Fruit fly (Drosophila melanogaster) whole organism, wandering third instar larva: ENCODE data around the gene CG43376.

Experiments used
- CG32264 ChIP-seq: fragments of 200-800 bp; sonication (Bioruptor generic); optimal IDR thresholded peaks from 2 replicates; lab custom pipeline; 2016; ENCODE audit warnings: missing biosample characterization, missing genetic modification characterization
- CG9705 ChIP-seq: fragments of 200-800 bp; sonication (Bioruptor generic); optimal IDR thresholded peaks from 2 replicates; lab custom pipeline; 2018; ENCODE audit warnings: missing biosample characterization, mild to moderate bottlenecking, missing genetic modification characterization
- CrebA ChIP-seq: fragments of 200-800 bp; sonication (Bioruptor generic); optimal IDR thresholded peaks from 2 replicates; lab custom pipeline; 2016; ENCODE audit warnings: missing biosample characterization, mild to moderate bottlenecking, missing genetic modification characterization, borderline replicate concordance
- Dfd ChIP-seq: fragments of >200 bp; optimal IDR thresholded peaks from 2 replicates; lab custom pipeline; 2017; ENCODE audit warnings: missing biosample characterization, missing genetic modification characterization
- Dif ChIP-seq: fragments of 200-275, 200-300 bp; sonication (Bioruptor generic); optimal IDR thresholded peaks from 2 replicates; lab custom pipeline; 2018; ENCODE audit warnings: missing biosample characterization, missing genetic modification characterization; ENCODE audit not compliant: partially characterized antibody
- HLH106 ChIP-seq: fragments of 200-800 bp; optimal IDR thresholded peaks from 3 replicates; lab custom pipeline; 2019; ENCODE audit warnings: missing biosample characterization, mild to moderate bottlenecking, missing genetic modification characterization, moderate library complexity
- Hnf4 ChIP-seq: fragments of 200-800 bp; sonication (Bioruptor generic); optimal IDR thresholded peaks from 2 replicates; lab custom pipeline; 2016; ENCODE audit warnings: missing biosample characterization, mild to moderate bottlenecking, missing genetic modification characterization
- Hr78 ChIP-seq: fragments of >200 bp; optimal IDR thresholded peaks from 2 replicates; lab custom pipeline; 2017; ENCODE audit warnings: missing biosample characterization, missing genetic modification characterization
- Hr83 ChIP-seq: fragments of 200-300 bp; sonication (Bioruptor generic); optimal IDR thresholded peaks from 2 replicates; lab custom pipeline; 2016; ENCODE audit warnings: missing biosample characterization, mild to moderate bottlenecking, missing genetic modification characterization, moderate library complexity; ENCODE audit not compliant: poor library complexity, severe bottlenecking
- Jra ChIP-seq: sonication (Bioruptor generic); optimal IDR thresholded peaks from 2 replicates; lab custom pipeline; 2016; ENCODE audit warnings: missing biosample characterization, missing genetic modification characterization
- Mio ChIP-seq: sonication (Bioruptor generic); optimal IDR thresholded peaks from 2 replicates; lab custom pipeline; 2016; ENCODE audit warnings: missing biosample characterization, missing genetic modification characterization
- N ChIP-seq: fragments of >200 bp; optimal IDR thresholded peaks from 2 replicates; lab custom pipeline; 2018; ENCODE audit warnings: missing biosample characterization, missing external identifiers, missing genetic modification characterization
- OdsH ChIP-seq: fragments of 200-800 bp; sonication (Bioruptor generic); optimal IDR thresholded peaks from 2 replicates; lab custom pipeline; 2016; ENCODE audit warnings: missing biosample characterization, mild to moderate bottlenecking, missing genetic modification characterization
- Sp1 ChIP-seq: fragments of 200-800 bp; sonication (Bioruptor generic); optimal IDR thresholded peaks from 3 replicates; lab custom pipeline; 2019; ENCODE audit warnings: missing biosample characterization, mild to moderate bottlenecking, missing genetic modification characterization, moderate library complexity
- Vsx2 ChIP-seq: fragments of 200-300, 225-300 bp; sonication (Bioruptor generic); optimal IDR thresholded peaks from 2 replicates; lab custom pipeline; 2018; ENCODE audit warnings: missing biosample characterization, missing genetic modification characterization; ENCODE audit not compliant: partially characterized antibody
- br ChIP-seq: fragments of 200-800 bp; sonication (Bioruptor generic); optimal IDR thresholded peaks from 2 replicates; lab custom pipeline; 2016; ENCODE audit warnings: missing biosample characterization, missing genetic modification characterization
- brk ChIP-seq: fragments of 200-800 bp; sonication (Bioruptor generic); optimal IDR thresholded peaks from 2 replicates; lab custom pipeline; 2016; ENCODE audit warnings: missing biosample characterization, mild to moderate bottlenecking, missing genetic modification characterization
- dl ChIP-seq, 2 experiments: fragments of 175-275, 200-275 bp in 1 of 2; fragments of 200-275 bp in 1 of 2; sonication (Bioruptor generic); optimal IDR thresholded peaks; lab custom pipeline; 2018; ENCODE audit warnings: mild to moderate bottlenecking in 2 of 2, missing biosample characterization in 2 of 2, missing genetic modification characterization in 2 of 2, moderate library complexity in 2 of 2; ENCODE audit not compliant: partially characterized antibody in 2 of 2, insufficient read depth in 1 of 2
- dsf ChIP-seq: sonication (Bioruptor generic); optimal IDR thresholded peaks from 2 replicates; lab custom pipeline; 2016; ENCODE audit warnings: missing biosample characterization, missing genetic modification characterization, borderline replicate concordance
- foxo ChIP-seq, 2 experiments: fragments of 200-800 bp; sonication (Bioruptor generic); optimal IDR thresholded peaks; 2 replicates in 1 of 2; 3 replicates in 1 of 2; lab custom pipeline; 2016 to 2017; ENCODE audit warnings: missing biosample characterization in 2 of 2, missing genetic modification characterization in 2 of 2
- fru ChIP-seq: fragments of 200-800 bp; sonication (Bioruptor generic); optimal IDR thresholded peaks from 3 replicates; lab custom pipeline; 2016; ENCODE audit warnings: missing biosample characterization, mild to moderate bottlenecking, missing genetic modification characterization
- h ChIP-seq: fragments of 200-800 bp; sonication (Bioruptor generic); optimal IDR thresholded peaks from 3 replicates; lab custom pipeline; 2016; ENCODE audit warnings: missing biosample characterization, mild to moderate bottlenecking, missing genetic modification characterization
- jim ChIP-seq: fragments of 175-275, 200-325 bp; sonication (Bioruptor generic); optimal IDR thresholded peaks from 2 replicates; lab custom pipeline; 2016; ENCODE audit warnings: missing biosample characterization, mild to moderate bottlenecking, missing genetic modification characterization
- lola ChIP-seq: fragments of >200 bp; optimal IDR thresholded peaks from 2 replicates; lab custom pipeline; 2017; ENCODE audit warnings: missing biosample characterization, missing genetic modification characterization
- pan ChIP-seq: fragments of >200 bp; optimal IDR thresholded peaks from 2 replicates; lab custom pipeline; 2017
- psq ChIP-seq: fragments of 200-800 bp; sonication (Bioruptor generic); optimal IDR thresholded peaks from 3 replicates; lab custom pipeline; 2017; ENCODE audit warnings: missing biosample characterization, mild to moderate bottlenecking, missing genetic modification characterization, moderate library complexity
- rgr ChIP-seq: fragments of 200-800 bp; sonication (Bioruptor generic); optimal IDR thresholded peaks from 3 replicates; lab custom pipeline; 2016; ENCODE audit warnings: missing biosample characterization, mild to moderate bottlenecking, missing genetic modification characterization
- sage ChIP-seq: fragments of 200-800 bp; sonication (Bioruptor generic); optimal IDR thresholded peaks from 2 replicates; lab custom pipeline; 2016; ENCODE audit warnings: missing biosample characterization, mild to moderate bottlenecking, missing genetic modification characterization
- woc ChIP-seq: sonication (Bioruptor generic); optimal IDR thresholded peaks from 2 replicates; lab custom pipeline; 2016; ENCODE audit warnings: missing biosample characterization, mild to moderate bottlenecking, missing genetic modification characterization

Gene CG43376

DNA sequence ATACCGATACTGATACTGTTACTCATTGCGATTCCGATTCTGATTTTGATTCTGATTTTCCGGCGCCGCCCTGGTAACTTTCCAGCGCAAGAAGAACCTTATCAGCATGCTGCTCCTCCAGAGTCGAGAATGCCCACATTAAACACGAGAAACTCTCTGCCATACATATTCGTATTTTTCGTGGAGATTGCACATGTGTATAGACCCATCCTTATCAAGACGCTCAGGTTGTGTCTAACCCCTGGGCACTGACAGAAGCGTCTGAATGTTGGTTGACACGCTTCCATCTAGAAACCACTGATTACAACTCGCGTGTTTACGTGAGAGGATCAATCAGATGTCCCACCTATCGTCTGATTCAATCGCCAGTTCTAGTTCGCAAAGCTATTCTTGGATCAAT lies 31.4 kb downstream of the CG43376 start:
- TF ChIP-seq N (GFP tag; lab: Kevin White, UChicago) (no peak), CrebA (no peak), Hr83 (GFP tag; lab: Kevin White, UChicago) (no peak), Sp1 (GFP tag; lab: Kevin White, UChicago) (no peak), OdsH (GFP tag; lab: Kevin White, UChicago) (no peak), CG32264 (GFP tag; lab: Kevin White, UChicago) (no peak), dl (GFP tag; optimal IDR thresholded peaks at IDR 0.05; lab: Kevin White, UChicago; ENCODE audit: insufficient read depth in 1 of 2, partially characterized antibody in 2 of 2) (no peak), foxo (GFP tag; optimal IDR thresholded peaks at IDR 0.05; lab: Kevin White, UChicago) (no peak), Jra (GFP tag; lab: Kevin White, UChicago) (no peak), Hr78 (GFP tag; lab: Kevin White, UChicago) (no peak), Dif (GFP tag; lab: Kevin White, UChicago) (no peak), sage (no peak), psq (no peak), Vsx2 (GFP tag; lab: Kevin White, UChicago) (no peak)

DNA sequence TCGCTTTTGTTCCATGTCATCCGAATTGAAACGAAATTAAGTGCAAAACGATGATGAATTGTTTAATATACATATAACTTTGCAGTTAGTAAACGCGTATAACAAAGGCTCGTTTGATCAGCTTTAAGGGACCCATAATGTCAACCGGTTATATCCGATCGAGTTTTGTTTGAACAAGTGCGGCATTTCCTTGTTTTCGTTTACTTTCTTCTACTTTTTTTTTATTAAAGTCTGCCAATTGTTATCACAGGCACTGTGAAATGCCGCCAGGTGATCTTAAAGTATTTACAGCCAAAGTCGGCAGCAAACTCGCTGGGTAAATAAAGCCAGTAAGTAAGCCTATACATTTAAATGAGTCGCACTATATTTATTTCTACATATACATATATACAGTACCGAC lies 33.3 kb downstream of the CG43376 start:
- no peak for TF ChIP-seq N (GFP tag; lab: Kevin White, UChicago)
- TF ChIP-seq CrebA, result no peak
- peak; percentile 42 for TF ChIP-seq fru (GFP tag; lab: Kevin White, UChicago)
- peak; percentile 13 for TF ChIP-seq OdsH (GFP tag; lab: Kevin White, UChicago)
- TF ChIP-seq Hnf4, result no peak
- peak; percentile 52 for TF ChIP-seq rgr (GFP tag; lab: Kevin White, UChicago)
- TF ChIP-seq Hr83 (GFP tag; lab: Kevin White, UChicago), result peak; percentile 76
- no peak for TF ChIP-seq Sp1 (GFP tag; lab: Kevin White, UChicago)
- TF ChIP-seq CG32264 (GFP tag; lab: Kevin White, UChicago), result no peak
- peak; percentile 55 for TF ChIP-seq h (GFP tag; lab: Kevin White, UChicago)
- TF ChIP-seq pan (lab: Kevin White, UChicago), result no peak

- TF ChIP-seq HLH106 (no peak), rgr (GFP tag; lab: Kevin White, UChicago) (peak; percentile 45), OdsH (GFP tag; lab: Kevin White, UChicago) (peak; percentile 34), woc (GFP tag; lab: Kevin White, UChicago) (no peak), Sp1 (GFP tag; lab: Kevin White, UChicago) (peak; percentile 38), brk (GFP tag; lab: Kevin White, UChicago) (no peak), foxo (GFP tag; optimal IDR thresholded peaks at IDR 0.05; lab: Kevin White, UChicago) (no peak), CG32264 (GFP tag; lab: Kevin White, UChicago) (peak; percentile 3), Hr83 (GFP tag; lab: Kevin White, UChicago) (peak; percentile 64), Vsx2 (GFP tag; lab: Kevin White, UChicago) (no peak), jim (GFP tag; lab: Kevin White, UChicago) (no peak)
Measured at dm6 chr2L:13807959-13808358, 34.2 kb downstream of the CG43376 start.

DNA sequence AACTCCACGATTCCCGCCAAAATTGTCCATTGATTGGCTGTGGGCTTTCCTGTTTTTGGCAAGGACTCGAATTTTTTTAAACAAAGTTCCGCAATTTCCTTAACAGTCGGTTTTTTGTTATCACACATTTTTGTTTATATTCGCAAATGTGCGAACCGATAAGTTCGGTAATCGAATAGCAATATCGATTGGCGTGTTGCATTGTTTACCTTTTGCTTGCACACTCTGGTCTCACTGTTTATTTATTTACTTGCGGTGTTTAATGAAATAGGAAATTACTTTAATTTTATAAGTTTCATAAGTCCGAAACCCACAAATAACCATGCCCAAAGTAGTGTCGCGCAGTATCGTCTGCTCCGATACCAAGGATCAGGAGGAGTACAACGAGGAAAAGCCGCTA lies 37.5 kb downstream of the CG43376 start, which contains the start of the genes Adat1 and CG16865:
Adat1 (minus strand) TSS at position 152 of the 400 bp plus-strand sequence.
CG16865 (plus strand) TSS at position 200 of the 400 bp plus-strand sequence.
- TF ChIP-seq CG9705 (GFP tag; lab: Kevin White, UChicago) (peak; percentile 15), Hr83 (GFP tag; lab: Kevin White, UChicago) (peak; percentile 21), woc (GFP tag; lab: Kevin White, UChicago) (no peak), Sp1 (GFP tag; lab: Kevin White, UChicago) (no peak), br (no peak)
- TF ChIP-seq, all 38 proteins: peak for 2

dm6 chr2L:13813156-13813555 lies 39.4 kb downstream of the CG43376 start, which contains the start of gene CG16888:
CG16888 (minus strand) TSS chr2L:13813256.
- TF ChIP-seq psq (no peak), dsf (GFP tag; lab: Kevin White, UChicago) (no peak), Hr78 (GFP tag; lab: Kevin White, UChicago) (no peak), lola (GFP tag; lab: Kevin White, UChicago) (no peak), jim (GFP tag; lab: Kevin White, UChicago) (no peak), Mio (no peak), CrebA (no peak), Dfd (no peak), Hnf4 (no peak)
